Worm (Caenorhabditis elegans) whole organism, young adult: Measurements from ENCODE around the gene nhr-247.

Source experiments
- B0019.2 ChIP-seq: fragments of 200-800 bp; sonication (Bioruptor generic); conservative IDR thresholded peaks from 2 replicates; pipeline ENCODE4 v1.3.6; 2022; ENCODE audit warnings: missing genetic modification reagents, missing genetic modification characterization, missing compliant biosample characterization
- C17E4.6 ChIP-seq: fragments of 200-800 bp; sonication (Bioruptor generic); IDR thresholded peaks from 2 replicates; pipeline ENCODE4 v1.3.6; 2022; ENCODE audit warnings: missing genetic modification reagents, missing genetic modification characterization, missing compliant biosample characterization
- D2030.7 ChIP-seq: fragments of 200-800 bp; sonication (Bioruptor generic); IDR thresholded peaks from 2 replicates; pipeline ENCODE4 v1.3.6; 2022; ENCODE audit warnings: missing genetic modification reagents, missing genetic modification characterization, missing compliant biosample characterization
- F22D6.2 ChIP-seq: sonication (generic microtip); optimal IDR thresholded peaks from 2 replicates; lab custom pipeline; 2016; ENCODE audit warnings: mild to moderate bottlenecking, missing genetic modification characterization, missing compliant biosample characterization
- F33H1.4 ChIP-seq: fragments of 200-800 bp; sonication (Bioruptor generic); IDR thresholded peaks from 2 replicates; pipeline ENCODE4 v1.3.6; 2022; ENCODE audit warnings: missing genetic modification reagents, missing genetic modification characterization, missing compliant biosample characterization
- F39B2.1 ChIP-seq: fragments of 200-800 bp; sonication (Bioruptor generic); IDR thresholded peaks from 2 replicates; pipeline ENCODE4 v1.3.6; 2022; ENCODE audit warnings: missing genetic modification reagents, missing genetic modification characterization, missing compliant biosample characterization
- F52B5.7 ChIP-seq: sonication (generic microtip); optimal IDR thresholded peaks from 2 replicates; lab custom pipeline; 2016; ENCODE audit warnings: mild to moderate bottlenecking, missing genetic modification characterization, missing compliant biosample characterization
- T26A5.8 ChIP-seq: sonication (generic microtip); optimal IDR thresholded peaks from 2 replicates; lab custom pipeline; 2016; ENCODE audit warnings: missing genetic modification characterization, missing compliant biosample characterization
- Y53F4B.3 ChIP-seq: fragments of 200-800 bp; sonication (Bioruptor generic); IDR thresholded peaks from 2 replicates; pipeline ENCODE4 v1.3.6; 2022; ENCODE audit warnings: missing genetic modification reagents, missing genetic modification characterization, missing compliant biosample characterization
- aptf-3 ChIP-seq: fragments of 200-800 bp; sonication (Bioruptor generic); IDR thresholded peaks from 2 replicates; pipeline ENCODE4 v1.3.6; 2022; ENCODE audit warnings: missing genetic modification characterization, missing compliant biosample characterization
- atf-7 ChIP-seq: sonication (generic microtip); optimal IDR thresholded peaks from 2 replicates; lab custom pipeline; 2017; ENCODE audit warnings: mild to moderate bottlenecking, missing genetic modification characterization, missing compliant biosample characterization
- bed-2 ChIP-seq: fragments of 200-800 bp; sonication (Bioruptor generic); IDR thresholded peaks from 2 replicates; pipeline ENCODE4 v1.3.6; 2022; ENCODE audit warnings: missing genetic modification reagents, missing genetic modification characterization, missing compliant biosample characterization
- ceh-100 ChIP-seq: fragments of 200-800 bp; sonication (Bioruptor generic); IDR thresholded peaks from 2 replicates; pipeline ENCODE4 v1.3.6; 2022; ENCODE audit warnings: missing genetic modification reagents, missing genetic modification characterization, missing compliant biosample characterization
- ceh-79 ChIP-seq: sonication (generic microtip); optimal IDR thresholded peaks from 2 replicates; lab custom pipeline; 2017; ENCODE audit warnings: mild to moderate bottlenecking, missing genetic modification characterization, missing compliant biosample characterization
- dox-1 ChIP-seq: fragments of 200-800 bp; sonication (Bioruptor generic); IDR thresholded peaks from 2 replicates; pipeline ENCODE4 v1.3.6; 2022; ENCODE audit warnings: missing genetic modification reagents, missing genetic modification characterization, missing compliant biosample characterization
- ets-4 ChIP-seq: fragments of 200-800 bp; sonication (Bioruptor generic); optimal IDR thresholded peaks from 2 replicates; lab custom pipeline; 2018; ENCODE audit warnings: mild to moderate bottlenecking, missing genetic modification characterization, missing compliant biosample characterization
- hmg-20 ChIP-seq: fragments of 200-800 bp; sonication (Bioruptor generic); IDR thresholded peaks from 2 replicates; pipeline ENCODE4 v1.3.6; 2022; ENCODE audit warnings: missing genetic modification reagents, missing genetic modification characterization, missing compliant biosample characterization
- hsf-1 ChIP-seq: fragments of 200-800 bp; sonication (Bioruptor generic); IDR thresholded peaks from 2 replicates; pipeline ENCODE4 v1.3.6; 2022; ENCODE audit warnings: missing genetic modification reagents, missing genetic modification characterization, missing compliant biosample characterization
- let-526 ChIP-seq: fragments of 200-800 bp; sonication (Bioruptor generic); IDR thresholded peaks from 2 replicates; pipeline ENCODE4 v1.3.6; 2022; ENCODE audit warnings: missing genetic modification reagents, missing genetic modification characterization, missing compliant biosample characterization
- lin-35 ChIP-seq, 3 experiments: fragments of 150-350 bp in 2 of 3; sonication (generic microtip) in 1 of 3; optimal IDR thresholded peaks; 2 replicates each; lab custom pipeline; 2014 to 2018; ENCODE audit warnings: missing biosample characterization in 3 of 3, missing genetic modification characterization in 3 of 3, missing genetic modification reagents in 3 of 3
- lin-54 ChIP-seq: fragments of 200-800 bp; sonication (Bioruptor generic); optimal IDR thresholded peaks from 2 replicates; lab custom pipeline; 2018; ENCODE audit warnings: mild to moderate bottlenecking, missing genetic modification characterization, missing compliant biosample characterization
- lir-1 ChIP-seq: fragments of 200-800 bp; sonication (Bioruptor generic); conservative IDR thresholded peaks from 2 replicates; pipeline ENCODE4 v1.3.6; 2022; ENCODE audit warnings: missing genetic modification reagents, missing genetic modification characterization, missing compliant biosample characterization
- lsl-1 ChIP-seq: fragments of 200-800 bp; sonication (Bioruptor generic); optimal IDR thresholded peaks from 2 replicates; lab custom pipeline; 2018; ENCODE audit warnings: mild to moderate bottlenecking, missing genetic modification characterization, moderate library complexity, missing compliant biosample characterization
- madf-10 ChIP-seq: sonication (generic microtip); optimal IDR thresholded peaks from 2 replicates; lab custom pipeline; 2016; ENCODE audit warnings: mild to moderate bottlenecking, missing genetic modification characterization, missing compliant biosample characterization
- madf-6 ChIP-seq: fragments of 200-800 bp; sonication (Bioruptor generic); IDR thresholded peaks from 2 replicates; pipeline ENCODE4 v1.3.6; 2022; ENCODE audit warnings: missing genetic modification reagents, missing genetic modification characterization, missing compliant biosample characterization
- mel-28 ChIP-seq: sonication (generic microtip); optimal IDR thresholded peaks from 2 replicates; lab custom pipeline; 2016; ENCODE audit warnings: borderline replicate concordance, mild to moderate bottlenecking, missing genetic modification characterization, missing compliant biosample characterization
- mes-4 ChIP-seq: sonication (generic microtip); optimal IDR thresholded peaks from 2 replicates; lab custom pipeline; 2016; ENCODE audit warnings: missing genotype, missing genetic modification characterization, missing compliant biosample characterization
- nfya-1 ChIP-seq: sonication (generic microtip); optimal IDR thresholded peaks from 2 replicates; lab custom pipeline; 2017; ENCODE audit warnings: antibody characterized with exemption, missing compliant biosample characterization, missing genetic modification characterization, borderline replicate concordance; ENCODE audit not compliant: insufficient read depth
- nfya-2 ChIP-seq: fragments of 200-800 bp; sonication (Bioruptor generic); IDR thresholded peaks from 2 replicates; pipeline ENCODE4 v1.3.6; 2022; ENCODE audit warnings: missing genetic modification reagents, missing genetic modification characterization, missing compliant biosample characterization
- nfyb-1 ChIP-seq: fragments of 200-800 bp; sonication (Bioruptor generic); IDR thresholded peaks from 2 replicates; pipeline ENCODE4 v1.3.6; 2022; ENCODE audit warnings: missing genetic modification reagents, missing genetic modification characterization, missing compliant biosample characterization
- nhr-80 ChIP-seq: sonication (generic microtip); optimal IDR thresholded peaks from 2 replicates; lab custom pipeline; 2016; ENCODE audit warnings: missing genetic modification characterization, missing compliant biosample characterization
- pha-4 ChIP-seq: fragments of 150-350 bp; sonication (generic microtip); optimal IDR thresholded peaks from 2 replicates; lab custom pipeline; 2014; ENCODE audit warnings: missing biosample characterization, missing genetic modification reagents, missing genetic modification characterization
- repo-1 ChIP-seq: sonication (generic microtip); optimal IDR thresholded peaks from 2 replicates; lab custom pipeline; 2017; ENCODE audit warnings: mild to moderate bottlenecking, missing genetic modification characterization, missing compliant biosample characterization
- snpc-1.1 ChIP-seq: sonication (generic microtip); optimal IDR thresholded peaks from 2 replicates; lab custom pipeline; 2017; ENCODE audit warnings: missing genetic modification characterization, mild to moderate bottlenecking, missing compliant biosample characterization, antibody characterized with exemption, moderate library complexity, missing genotype, missing genetic modification reagents; ENCODE audit not compliant: insufficient read depth
- snpc-1.3 ChIP-seq: sonication (generic microtip); optimal IDR thresholded peaks from 2 replicates; lab custom pipeline; 2017; ENCODE audit warnings: missing genetic modification characterization, mild to moderate bottlenecking, missing compliant biosample characterization, antibody characterized with exemption, moderate library complexity, missing genotype, missing genetic modification reagents; ENCODE audit not compliant: insufficient read depth
- sptf-2 ChIP-seq: fragments of 200-800 bp; sonication (Bioruptor generic); optimal IDR thresholded peaks from 2 replicates; lab custom pipeline; 2018; ENCODE audit warnings: mild to moderate bottlenecking, missing genetic modification characterization, missing compliant biosample characterization
- zim-3 ChIP-seq: sonication (generic microtip); optimal IDR thresholded peaks from 2 replicates; lab custom pipeline; 2017; ENCODE audit warnings: mild to moderate bottlenecking, missing genetic modification characterization, moderate library complexity, missing compliant biosample characterization
- ztf-18 ChIP-seq: sonication (generic microtip); optimal IDR thresholded peaks from 2 replicates; lab custom pipeline; 2016; ENCODE audit warnings: missing genotype, mild to moderate bottlenecking, missing genetic modification characterization, missing compliant biosample characterization
- ztf-28 ChIP-seq: fragments of 200-800 bp; sonication (Bioruptor generic); IDR thresholded peaks from 2 replicates; pipeline ENCODE4 v1.3.6; 2022; ENCODE audit warnings: missing genetic modification reagents, missing genetic modification characterization, missing compliant biosample characterization

nhr-247 gene

ce11 chrV:15310780-15311179 is 12.0 kb upstream of the nhr-247 start, which contains the start of gene irld-62:
irld-62 (plus strand) TSS chrV:15311080.
- no peak for TF ChIP-seq let-526 (GFP tag; lab: Robert Waterston, UW)
- TF ChIP-seq madf-6 (GFP tag; lab: Robert Waterston, UW), result no peak
- no peak for TF ChIP-seq snpc-1.1 (tag; lab: Kevin White, UChicago)
- TF ChIP-seq nfya-1 (tag; lab: Kevin White, UChicago), result no peak
- TF ChIP-seq zim-3 (tag; lab: Kevin White, UChicago), result no peak

DNA sequence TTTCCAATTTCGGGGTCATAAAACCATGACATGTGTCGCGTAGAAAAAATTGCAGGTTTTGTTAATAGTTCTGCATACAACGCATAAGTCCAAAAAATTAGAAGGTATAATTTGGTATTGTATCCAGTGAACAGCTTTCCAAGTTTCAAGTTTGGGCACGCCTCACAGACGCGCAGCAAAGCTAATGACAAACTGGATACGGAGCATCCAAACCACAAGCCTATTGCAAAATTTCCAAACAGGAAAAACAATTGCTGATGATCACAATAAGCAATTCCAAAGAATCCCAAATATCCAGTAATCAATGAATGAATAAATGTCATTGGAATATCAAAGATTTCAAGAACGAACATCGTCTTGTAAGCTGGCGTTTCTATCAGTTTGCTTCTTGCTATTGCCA is 9.3 kb upstream of the nhr-247 start:
- TF ChIP-seq ceh-79 (tag; lab: Kevin White, UChicago) (no peak), T26A5.8 (no peak), F22D6.2 (tag; lab: Kevin White, UChicago) (no peak), nfya-2 (GFP tag; lab: Robert Waterston, UW) (no peak), atf-7 (no peak), hsf-1 (GFP tag; lab: Robert Waterston, UW) (no peak)

DNA sequence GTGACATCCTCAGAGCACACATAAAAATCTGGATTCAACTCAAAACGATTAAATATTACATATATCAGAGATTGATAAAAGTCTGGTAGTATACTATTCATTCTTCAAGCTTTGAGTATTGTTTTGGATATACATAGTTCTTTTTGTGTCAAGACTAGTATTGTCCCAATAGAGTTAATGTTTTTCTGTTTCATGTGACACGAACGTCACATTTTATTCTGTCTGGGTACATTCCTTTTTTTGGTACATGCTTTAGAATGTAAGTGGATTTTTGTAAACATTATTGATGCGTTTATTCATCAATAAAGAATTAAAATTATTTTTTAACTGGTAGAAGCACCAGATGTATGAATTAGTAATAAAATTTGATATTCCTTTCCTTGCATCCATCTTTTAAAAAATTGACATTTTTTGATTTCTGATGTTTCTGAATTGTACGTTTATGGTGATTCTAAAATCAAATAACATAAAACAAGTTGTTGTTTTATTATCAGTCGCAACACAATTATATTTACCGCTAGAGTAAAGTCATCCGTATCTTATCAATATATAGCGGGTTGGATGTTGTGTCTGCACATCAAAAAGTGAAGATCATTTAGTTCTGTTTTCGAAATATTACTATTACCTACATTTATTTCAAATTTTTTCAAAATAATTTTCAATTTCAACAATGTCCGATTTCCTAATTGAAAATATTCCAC is 6.8 kb upstream of the nhr-247 start, which contains the start of the genes srt-22 and nhr-246:
srt-22 (minus strand) TSS at position 101 of the 701 bp plus-strand sequence.
nhr-246 (plus strand) TSS at position 651 of the 701 bp plus-strand sequence.
- no peak for TF ChIP-seq ceh-79 (tag; lab: Kevin White, UChicago)
- TF ChIP-seq lir-1 (GFP tag; lab: Robert Waterston, UW), result no peak
- TF ChIP-seq F52B5.7 (tag; lab: Kevin White, UChicago), result no peak
- TF ChIP-seq dox-1 (GFP tag; lab: Robert Waterston, UW), result no peak
- TF ChIP-seq repo-1, result no peak
- no peak for TF ChIP-seq lin-35 (GFP tag; optimal IDR thresholded peaks at IDR 0.05; lab: Kevin White, UChicago)
- no peak for TF ChIP-seq snpc-1.3 (tag; lab: Kevin White, UChicago)
- TF ChIP-seq ceh-100 (GFP tag; lab: Robert Waterston, UW), result no peak
- TF ChIP-seq ztf-18 (tag; lab: Kevin White, UChicago), result no peak
- TF ChIP-seq F33H1.4 (GFP tag; lab: Robert Waterston, UW), result no peak
- no peak for TF ChIP-seq sptf-2 (GFP tag; lab: Kevin White, UChicago)
- TF ChIP-seq lin-54 (GFP tag; lab: Kevin White, UChicago), result no peak

DNA sequence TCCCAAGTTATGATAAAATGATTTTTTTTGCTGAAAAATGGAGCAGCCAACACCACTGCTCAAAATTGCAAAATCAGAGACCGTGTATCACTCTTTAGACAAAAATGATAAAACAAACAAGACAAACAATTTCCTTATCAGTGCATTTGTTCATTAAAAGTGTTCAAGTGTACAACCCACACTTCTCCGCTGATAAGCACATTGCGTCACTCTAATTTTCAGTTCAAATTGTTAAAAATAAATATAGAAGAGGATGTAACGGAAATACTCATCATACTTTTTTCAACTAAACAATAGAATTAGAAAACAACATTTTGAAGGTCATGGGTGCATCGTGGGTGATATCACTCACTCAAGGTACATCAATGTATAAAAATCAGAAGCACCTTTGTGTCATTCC is 4.1 kb upstream of the nhr-247 start, which contains the start of gene nhr-291:
nhr-291 (plus strand) TSS at position 324 of the 400 bp plus-strand sequence.
- no peak for TF ChIP-seq madf-10 (tag; lab: Kevin White, UChicago)
- TF ChIP-seq mes-4 (tag; lab: Kevin White, UChicago), result no peak
- TF ChIP-seq madf-6 (GFP tag; lab: Robert Waterston, UW), result no peak
- peak; percentile 89 for TF ChIP-seq pha-4 (tag; lab: Kevin White, UChicago)
- TF ChIP-seq let-526 (GFP tag; lab: Robert Waterston, UW), result no peak
- peak; percentile 36 for TF ChIP-seq ets-4 (GFP tag; lab: Kevin White, UChicago)
- no peak for TF ChIP-seq hmg-20 (GFP tag; lab: Robert Waterston, UW)
- TF ChIP-seq nhr-80 (tag; lab: Kevin White, UChicago), result peak; percentile 93
- TF ChIP-seq mel-28 (tag; lab: Kevin White, UChicago), result no peak
- TF ChIP-seq atf-7, result peak; percentile 18

- TF ChIP-seq D2030.7 (GFP tag; lab: Robert Waterston, UW) (peak; percentile 85; the same call in 1 of the 2 replicates), Y53F4B.3 (GFP tag; lab: Robert Waterston, UW) (peak; percentile 69), aptf-3 (GFP tag; lab: Robert Waterston, UW) (peak; percentile 88), lsl-1 (GFP tag; lab: Kevin White, UChicago) (peak; percentile 16), nfyb-1 (GFP tag; lab: Robert Waterston, UW) (peak; percentile 86), bed-2 (GFP tag; lab: Robert Waterston, UW) (0 out of 2 replicates have a peak, but pooled peaks have one; percentile 17), F39B2.1 (GFP tag; lab: Robert Waterston, UW) (peak; percentile 79), ceh-100 (GFP tag; lab: Robert Waterston, UW) (peak; percentile 77), C17E4.6 (GFP tag; lab: Robert Waterston, UW) (peak; percentile 39; the same call in 1 of the 2 replicates), B0019.2 (GFP tag; lab: Robert Waterston, UW) (peak; percentile 50; the same call in 1 of the 2 replicates), madf-6 (GFP tag; lab: Robert Waterston, UW) (peak; percentile 83), ztf-28 (GFP tag; lab: Robert Waterston, UW) (peak; percentile 73; the same call in 1 of the 2 replicates), dox-1 (GFP tag; lab: Robert Waterston, UW) (peak; percentile 99)
Measured at ce11 chrV:15320756-15321332, 1.9 kb upstream of the nhr-247 start.
